Worm (Caenorhabditis elegans) whole organism, L4 larva: ENCODE results near the gene C09E8.1.
A peak's percentile ranks its signal among the peaks of the same experiment; 100 is the strongest.

ENCODE experiments used
- F37D6.2 ChIP-seq: sonication (generic microtip); optimal IDR thresholded peaks from 2 replicates; lab custom pipeline; 2016; ENCODE audit warnings: mild to moderate bottlenecking, missing genetic modification characterization, missing compliant biosample characterization
- F49E8.2 ChIP-seq: sonication (generic microtip); optimal IDR thresholded peaks from 2 replicates; lab custom pipeline; 2016; ENCODE audit warnings: missing compliant biosample characterization, mild to moderate bottlenecking, missing genetic modification characterization, borderline replicate concordance
- R02D3.7 ChIP-seq: fragments of 150-350 bp; sonication (generic microtip); optimal IDR thresholded peaks from 3 replicates; lab custom pipeline; 2014; ENCODE audit warnings: missing biosample characterization, missing genetic modification characterization
- T26A8.4 ChIP-seq: fragments of 200-800 bp; sonication (Bioruptor generic); IDR thresholded peaks from 2 replicates; pipeline ENCODE4 v1.3.6; 2022; ENCODE audit warnings: missing genetic modification characterization, missing compliant biosample characterization
- Y48G9A.11 ChIP-seq: fragments of 200-800 bp; sonication (Bioruptor generic); IDR thresholded peaks from 2 replicates; pipeline ENCODE4 v1.3.6; 2022; ENCODE audit warnings: missing genetic modification reagents, missing genetic modification characterization, missing compliant biosample characterization
- Y75B8A.6 ChIP-seq: fragments of 200-800 bp; sonication (Bioruptor generic); IDR thresholded peaks from 2 replicates; pipeline ENCODE4 v1.3.6; 2022; ENCODE audit warnings: missing genetic modification reagents, missing genetic modification characterization, missing compliant biosample characterization
- aha-1 ChIP-seq: fragments of 150-350 bp; peaks from one replicate; lab custom pipeline; 2014; ENCODE audit warnings: missing biosample characterization, missing genetic modification characterization
- aly-2 ChIP-seq: sonication (generic microtip); optimal IDR thresholded peaks from 2 replicates; lab custom pipeline; 2018; ENCODE audit warnings: missing biosample characterization, missing genetic modification characterization
- ceh-28 ChIP-seq: fragments of 150-350 bp; optimal IDR thresholded peaks from 2 replicates; lab custom pipeline; 2014; ENCODE audit warnings: missing biosample characterization, missing genetic modification reagents, missing genetic modification characterization
- ceh-82 ChIP-seq: sonication (generic microtip); optimal IDR thresholded peaks from 2 replicates; lab custom pipeline; 2017; ENCODE audit warnings: missing biosample characterization, missing genetic modification characterization
- cey-2 ChIP-seq: sonication (generic microtip); optimal IDR thresholded peaks from 3 replicates; lab custom pipeline; 2017; ENCODE audit warnings: missing genetic modification characterization, mild to moderate bottlenecking, missing compliant biosample characterization, antibody characterized with exemption, borderline replicate concordance; ENCODE audit not compliant: insufficient read depth
- daf-16 ChIP-seq, 3 experiments: sonication (generic microtip); optimal IDR thresholded peaks; 2 replicates each; lab custom pipeline; 2016 to 2017; ENCODE audit warnings: missing genetic modification characterization in 3 of 3, missing genetic modification reagents in 3 of 3, mild to moderate bottlenecking in 2 of 3, missing compliant biosample characterization in 2 of 3, missing biosample characterization in 1 of 3, moderate library complexity in 1 of 3
- daf-19 ChIP-seq: fragments of 200-800 bp; sonication (Bioruptor generic); conservative IDR thresholded peaks from 2 replicates; pipeline ENCODE4 v1.3.6; 2022; ENCODE audit warnings: missing genetic modification characterization, missing compliant biosample characterization
- dmd-6 ChIP-seq: fragments of 200-800 bp; sonication (Bioruptor generic); IDR thresholded peaks from 2 replicates; pipeline ENCODE4 v1.3.6; 2022; ENCODE audit warnings: missing genetic modification reagents, missing genetic modification characterization, missing compliant biosample characterization
- dmd-8 ChIP-seq: fragments of 200-800 bp; sonication (Bioruptor generic); IDR thresholded peaks from 2 replicates; pipeline ENCODE4 v1.3.6; 2022; ENCODE audit warnings: missing genetic modification characterization, missing compliant biosample characterization
- fos-1 ChIP-seq: fragments of 150-350 bp; optimal IDR thresholded peaks from 2 replicates; lab custom pipeline; 2014; ENCODE audit warnings: missing biosample characterization, missing genetic modification characterization
- hif-1 ChIP-seq, 2 experiments: sonication (generic microtip); optimal IDR thresholded peaks; 2 replicates each; lab custom pipeline; 2016 to 2017; ENCODE audit warnings: missing compliant biosample characterization in 2 of 2, missing genetic modification characterization in 2 of 2, missing genetic modification reagents in 2 of 2, missing genotype in 2 of 2, mild to moderate bottlenecking in 1 of 2
- hlh-11 ChIP-seq: fragments of 200-800 bp; sonication (Bioruptor generic); optimal IDR thresholded peaks from 2 replicates; lab custom pipeline; 2018; ENCODE audit warnings: mild to moderate bottlenecking, missing genetic modification characterization, missing compliant biosample characterization
- lin-13 ChIP-seq: fragments of 150-350 bp; optimal IDR thresholded peaks from 2 replicates; lab custom pipeline; 2014; ENCODE audit warnings: missing biosample characterization, missing genetic modification reagents, missing genetic modification characterization
- lin-15B ChIP-seq: fragments of 150-350 bp; sonication (generic microtip); optimal IDR thresholded peaks from 3 replicates; lab custom pipeline; 2014; ENCODE audit warnings: missing biosample characterization, missing genetic modification characterization
- lin-29 ChIP-seq: fragments of 200-800 bp; sonication (Bioruptor generic); IDR thresholded peaks from 2 replicates; pipeline ENCODE4 v1.3.6; 2022; ENCODE audit warnings: missing genetic modification reagents, missing genetic modification characterization, missing compliant biosample characterization
- lin-39 ChIP-seq: fragments of 150-350 bp; optimal IDR thresholded peaks from 2 replicates; lab custom pipeline; 2014; ENCODE audit warnings: missing biosample characterization, missing genetic modification reagents, missing genetic modification characterization
- lir-3 ChIP-seq: sonication (generic microtip); optimal IDR thresholded peaks from 2 replicates; lab custom pipeline; 2016; ENCODE audit warnings: mild to moderate bottlenecking, missing genetic modification characterization, missing compliant biosample characterization
- lsy-2 ChIP-seq, 2 experiments: fragments of 150-350 bp in 1 of 2; sonication (generic microtip) in 1 of 2; optimal IDR thresholded peaks; 2 replicates each; lab custom pipeline; 2014 to 2017; ENCODE audit warnings: missing biosample characterization in 2 of 2, missing genetic modification characterization in 2 of 2
- madf-5 ChIP-seq, 2 experiments: fragments of 200-800 bp; sonication (Bioruptor generic); IDR thresholded peaks; 2 replicates each; pipeline ENCODE4 v1.3.6; 2022; ENCODE audit warnings: missing compliant biosample characterization in 2 of 2, missing genetic modification characterization in 2 of 2
- mdt-29 ChIP-seq: fragments of 200-800 bp; sonication (Bioruptor generic); IDR thresholded peaks from 2 replicates; pipeline ENCODE4 v1.3.6; 2022; ENCODE audit warnings: missing genetic modification reagents, missing genetic modification characterization, missing compliant biosample characterization
- mep-1 ChIP-seq: fragments of 150-350 bp; sonication (generic microtip); optimal IDR thresholded peaks from 3 replicates; lab custom pipeline; 2014; ENCODE audit warnings: missing biosample characterization, missing genetic modification characterization
- mxl-3 ChIP-seq: fragments of 200-800 bp; sonication (Bioruptor generic); optimal IDR thresholded peaks from 2 replicates; lab custom pipeline; 2018; ENCODE audit warnings: mild to moderate bottlenecking, missing genetic modification characterization, missing compliant biosample characterization
- nhr-102 ChIP-seq: sonication (generic microtip); optimal IDR thresholded peaks from 2 replicates; lab custom pipeline; 2016; ENCODE audit warnings: mild to moderate bottlenecking, missing genetic modification characterization, moderate library complexity, missing compliant biosample characterization
- nhr-11 ChIP-seq: fragments of 150-350 bp; optimal IDR thresholded peaks from 2 replicates; lab custom pipeline; 2014; ENCODE audit warnings: missing biosample characterization, missing genetic modification characterization
- nhr-111 ChIP-seq: fragments of 200-800 bp; sonication (Bioruptor generic); optimal IDR thresholded peaks from 2 replicates; lab custom pipeline; 2018; ENCODE audit warnings: mild to moderate bottlenecking, missing genetic modification characterization, missing compliant biosample characterization
- nhr-28 ChIP-seq: fragments of 150-350 bp; optimal IDR thresholded peaks from 2 replicates; lab custom pipeline; 2014; ENCODE audit warnings: missing biosample characterization, missing genetic modification characterization
- nhr-6 ChIP-seq: fragments of 150-350 bp; optimal IDR thresholded peaks from 2 replicates; lab custom pipeline; 2014; ENCODE audit warnings: missing biosample characterization, missing genetic modification characterization
- php-3 ChIP-seq: fragments of 200-800 bp; sonication (Bioruptor generic); IDR thresholded peaks from 2 replicates; pipeline ENCODE4 v1.3.6; 2022; ENCODE audit warnings: missing genetic modification reagents, missing genetic modification characterization, missing compliant biosample characterization
- pqm-1 ChIP-seq: sonication (generic microtip); optimal IDR thresholded peaks from 2 replicates; lab custom pipeline; 2017; ENCODE audit warnings: missing biosample characterization, missing genetic modification characterization
- rbr-2 ChIP-seq: sonication (generic microtip); optimal IDR thresholded peaks from 2 replicates; lab custom pipeline; 2016; ENCODE audit warnings: missing genotype, missing genetic modification characterization, missing compliant biosample characterization
- set-16 ChIP-seq: fragments of 200-800 bp; sonication (Bioruptor generic); IDR thresholded peaks from 2 replicates; pipeline ENCODE4 v1.3.6; 2022; ENCODE audit warnings: missing genetic modification reagents, missing genetic modification characterization, missing compliant biosample characterization
- snpc-1.2 ChIP-seq: fragments of 200-800 bp; sonication (Bioruptor generic); IDR thresholded peaks from 2 replicates; pipeline ENCODE4 v1.3.6; 2022; ENCODE audit warnings: missing genetic modification reagents, missing genetic modification characterization, missing compliant biosample characterization
- spr-1 ChIP-seq: sonication (generic microtip); optimal IDR thresholded peaks from 2 replicates; lab custom pipeline; 2016; ENCODE audit warnings: mild to moderate bottlenecking, missing genetic modification characterization, missing compliant biosample characterization
- unc-62 ChIP-seq, 3 experiments: fragments of 150-350 bp in 1 of 3; sonication (generic microtip); optimal IDR thresholded peaks in 2 of 3; peaks in 1 of 3; 1 replicate in 1 of 3; 2 replicates in 2 of 3; lab custom pipeline; 2014 to 2017; ENCODE audit warnings: missing biosample characterization in 3 of 3, missing genetic modification characterization in 3 of 3, missing genetic modification reagents in 3 of 3, missing genotype in 1 of 3
- ztf-7 ChIP-seq: fragments of 150-350 bp; optimal IDR thresholded peaks from 2 replicates; lab custom pipeline; 2014; ENCODE audit warnings: missing biosample characterization, missing genetic modification characterization

Gene C09E8.1

DNA sequence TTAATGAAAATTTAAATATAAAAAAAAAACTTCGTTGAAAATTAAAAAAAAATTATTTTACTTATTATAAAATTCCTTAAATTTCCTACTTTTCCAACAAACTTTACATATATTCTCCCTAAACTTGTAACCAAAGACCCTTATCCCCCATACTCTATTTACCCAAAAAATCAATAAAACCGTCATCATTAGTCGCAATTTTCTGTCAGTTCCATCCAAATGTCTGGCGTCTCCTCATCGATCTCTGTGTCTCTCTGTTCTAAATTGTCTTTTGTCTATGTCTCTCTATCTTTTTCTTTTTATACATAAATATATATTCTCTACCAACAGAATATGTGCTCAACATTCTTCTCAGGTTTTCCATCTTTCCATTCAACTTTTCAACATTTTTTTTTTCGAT, 914 bp upstream of the C09E8.1 start:
- no peak for TF ChIP-seq nhr-28 (tag; lab: Kevin White, UChicago)
- TF ChIP-seq nhr-102 = no peak
- no peak for TF ChIP-seq lin-15B (tag; lab: Kevin White, UChicago)
- no peak for TF ChIP-seq ceh-82 (tag; lab: Kevin White, UChicago)
- no peak for TF ChIP-seq nhr-111
- TF ChIP-seq dmd-6 (GFP tag; lab: Robert Waterston, UW) = no peak
- no peak for TF ChIP-seq Y48G9A.11 (GFP tag; lab: Robert Waterston, UW)
- TF ChIP-seq cey-2 = no peak
- no peak for TF ChIP-seq F37D6.2 (tag; lab: Kevin White, UChicago)
- TF ChIP-seq mxl-3 = no peak
- no peak for TF ChIP-seq aly-2 (tag; lab: Kevin White, UChicago)
- no peak for TF ChIP-seq daf-19
- no peak for TF ChIP-seq nhr-11 (tag; lab: Kevin White, UChicago)
- TF ChIP-seq ztf-7 (tag; lab: Kevin White, UChicago) = no peak
- TF ChIP-seq ceh-28 = peak; percentile 34
- TF ChIP-seq snpc-1.2 (GFP tag; lab: Robert Waterston, UW) = no peak
- TF ChIP-seq lin-29 (GFP tag; lab: Robert Waterston, UW) = no peak
- peak in 1 of 2 experiments; percentile 25 for TF ChIP-seq lsy-2 (tag; optimal IDR thresholded peaks at IDR 0.05; lab: Kevin White, UChicago)
- TF ChIP-seq php-3 (GFP tag; lab: Robert Waterston, UW) = no peak
- TF ChIP-seq rbr-2 (tag; lab: Kevin White, UChicago) = no peak
- no peak for TF ChIP-seq mdt-29 (GFP tag; lab: Robert Waterston, UW)
- no peak for TF ChIP-seq unc-62 (GFP tag; optimal IDR thresholded peaks at IDR 0.05 in 1 of 2; lab: Kevin White, UChicago)
- TF ChIP-seq unc-62 (tag; optimal IDR thresholded peaks at IDR 0.05; lab: Kevin White, UChicago) = no peak
- 0 out of 2 replicates have a peak, but pooled peaks have one; percentile 8 for TF ChIP-seq T26A8.4 (GFP tag; lab: Robert Waterston, UW)
- TF ChIP-seq F49E8.2 (tag; lab: Kevin White, UChicago) = no peak
- no peak for TF ChIP-seq madf-5 (GFP tag; IDR thresholded peaks at IDR 0.05; lab: Robert Waterston, UW)
- TF ChIP-seq spr-1 = no peak

DNA sequence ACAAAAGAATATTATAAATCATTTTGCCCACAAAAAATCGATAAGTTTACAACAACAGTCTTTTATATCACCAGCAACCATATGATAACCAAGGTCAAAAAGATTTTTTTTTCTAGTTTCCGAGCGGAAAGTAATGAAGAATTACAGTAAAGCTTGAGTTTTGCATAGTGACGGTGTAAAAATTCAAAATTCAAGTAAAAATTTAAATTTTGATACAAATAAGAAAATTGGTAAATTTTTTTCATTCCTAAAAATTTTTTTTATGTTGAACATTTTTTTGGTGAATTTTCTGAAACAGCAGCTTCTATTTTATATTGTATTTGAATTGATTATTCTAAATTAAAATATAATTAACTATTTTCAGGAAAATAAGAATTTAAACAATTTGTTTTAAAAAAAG, 12.5 kb downstream of the C09E8.1 start, which contains the start of gene W08F4.5:
Gene W08F4.5 (minus strand): TSS at position 101 of the 400 bp plus-strand sequence.
- TF ChIP-seq nhr-102 = peak; percentile 10
- TF ChIP-seq nhr-6 (tag; lab: Kevin White, UChicago) = no peak

DNA sequence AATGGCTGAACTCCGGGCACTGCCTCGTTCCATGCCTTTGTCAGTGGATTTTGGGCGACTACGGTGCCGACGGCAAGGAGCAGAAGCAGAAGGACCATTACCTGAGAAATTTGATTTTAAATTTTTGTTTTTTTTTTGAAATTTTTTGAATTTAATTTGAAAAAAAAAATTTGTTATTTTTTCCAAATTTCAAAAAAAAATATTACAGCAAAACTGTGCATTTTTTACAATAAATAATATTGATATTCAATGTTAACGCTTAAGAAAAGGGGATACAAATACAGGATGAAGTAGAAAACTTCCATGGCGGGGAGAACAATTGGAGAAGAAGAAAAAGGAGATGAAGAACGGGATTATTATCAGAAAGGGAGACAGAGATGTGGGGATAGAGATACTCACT, 15.7 kb downstream of the C09E8.1 start, which contains the start of gene mlt-8:
Gene mlt-8 (minus strand): TSS at position 101 of the 400 bp plus-strand sequence.
- TF ChIP-seq mep-1 = no peak
- TF ChIP-seq set-16 (GFP tag; lab: Robert Waterston, UW) = peak; percentile 7; the same call in 1 of the 2 replicates

DNA sequence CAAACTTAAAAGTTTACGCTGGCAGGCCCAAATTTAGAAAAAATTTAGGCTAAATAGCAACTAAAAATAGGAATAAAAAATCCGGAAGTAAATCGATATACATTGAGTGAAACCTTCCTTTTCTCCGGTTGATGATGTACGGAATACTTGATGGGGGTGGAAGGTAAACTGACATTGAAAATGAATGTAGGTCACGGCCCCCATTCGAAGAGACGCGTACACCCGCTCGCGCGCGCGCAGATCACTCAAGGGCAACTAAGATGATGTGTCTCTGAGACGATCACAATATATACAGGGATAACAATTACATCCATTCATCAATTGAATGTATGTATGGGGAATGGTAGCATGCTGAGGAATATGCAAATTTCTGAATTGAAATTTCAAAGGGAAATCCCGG, 17.8 kb downstream of the C09E8.1 start:
- no peak for TF ChIP-seq dmd-6 (GFP tag; lab: Robert Waterston, UW)
- TF ChIP-seq hlh-11 (tag; lab: Kevin White, UChicago) = no peak
- TF ChIP-seq unc-62 (GFP tag; optimal IDR thresholded peaks at IDR 0.05 in 1 of 2; lab: Kevin White, UChicago) = peak in 1 of 2 experiments; percentile 46
- no peak for TF ChIP-seq unc-62 (tag; optimal IDR thresholded peaks at IDR 0.05; lab: Kevin White, UChicago)
- TF ChIP-seq lin-13 (GFP tag; lab: Kevin White, UChicago) = no peak
- no peak for TF ChIP-seq R02D3.7
- no peak for TF ChIP-seq Y75B8A.6 (GFP tag; lab: Robert Waterston, UW)
- TF ChIP-seq hif-1 (tag; optimal IDR thresholded peaks at IDR 0.05; lab: Kevin White, UChicago) = no peak
- TF ChIP-seq lir-3 (tag; lab: Kevin White, UChicago) = no peak
- TF ChIP-seq fos-1 = no peak
- no peak for TF ChIP-seq lin-39 (tag; lab: Kevin White, UChicago)
- TF ChIP-seq dmd-8 (GFP tag; lab: Robert Waterston, UW) = no peak
- TF ChIP-seq aha-1 (tag; lab: Kevin White, UChicago) = peak; percentile 75
- TF ChIP-seq pqm-1 (tag; lab: Kevin White, UChicago) = no peak
- TF ChIP-seq daf-16 (GFP tag; optimal IDR thresholded peaks at IDR 0.05; lab: Kevin White, UChicago) = no peak
- no peak for TF ChIP-seq daf-16 (tag; optimal IDR thresholded peaks at IDR 0.05; lab: Kevin White, UChicago)
